Worm (Caenorhabditis elegans) whole organism, L1 larva: ENCODE data around the gene F26G1.11.

Source experiments
- C04F5.9 ChIP-seq: sonication (generic microtip); optimal IDR thresholded peaks from 2 replicates; lab custom pipeline; 2016; ENCODE audit warnings: missing genetic modification characterization, missing compliant biosample characterization
- C16A3.4 ChIP-seq: fragments of 150-350 bp; optimal IDR thresholded peaks from 2 replicates; lab custom pipeline; 2014; ENCODE audit warnings: missing biosample characterization, missing genetic modification characterization
- C34B4.2 ChIP-seq: sonication (generic microtip); optimal IDR thresholded peaks from 2 replicates; lab custom pipeline; 2017; ENCODE audit warnings: mild to moderate bottlenecking, missing genetic modification characterization, missing compliant biosample characterization
- F16B12.6 ChIP-seq: fragments of 150-350 bp; optimal IDR thresholded peaks from 2 replicates; lab custom pipeline; 2014; ENCODE audit warnings: missing biosample characterization, missing genetic modification characterization
- Y116A8C.19 ChIP-seq: sonication (generic microtip); optimal IDR thresholded peaks from 2 replicates; lab custom pipeline; 2016; ENCODE audit warnings: missing compliant biosample characterization, missing genetic modification characterization, borderline replicate concordance
- alr-1 ChIP-seq: fragments of 200-800 bp; sonication (Bioruptor generic); optimal IDR thresholded peaks from 2 replicates; lab custom pipeline; 2018; ENCODE audit warnings: borderline replicate concordance, mild to moderate bottlenecking, missing genetic modification characterization, missing compliant biosample characterization
- aly-2 ChIP-seq: fragments of 150-350 bp; optimal IDR thresholded peaks from 2 replicates; lab custom pipeline; 2014; ENCODE audit warnings: missing biosample characterization, missing genetic modification characterization
- blmp-1 ChIP-seq: fragments of 150-350 bp; optimal IDR thresholded peaks from 2 replicates; lab custom pipeline; 2014; ENCODE audit warnings: missing biosample characterization, missing genetic modification characterization
- ceh-88 ChIP-seq: fragments of 200-800 bp; sonication (Bioruptor generic); IDR thresholded peaks from 2 replicates; pipeline ENCODE4 v1.3.6; 2022; ENCODE audit warnings: missing genetic modification characterization, missing compliant biosample characterization
- ceh-90 ChIP-seq: sonication (generic microtip); optimal IDR thresholded peaks from 2 replicates; lab custom pipeline; 2016; ENCODE audit warnings: missing genetic modification characterization, missing compliant biosample characterization
- ces-1 ChIP-seq: fragments of 150-350 bp; optimal IDR thresholded peaks from 2 replicates; lab custom pipeline; 2014; ENCODE audit warnings: missing biosample characterization, missing genetic modification reagents, missing genetic modification characterization
- dpl-1 ChIP-seq, 3 experiments: fragments of 150-350 bp in 2 of 3; sonication (generic microtip) in 1 of 3; optimal IDR thresholded peaks; 2 replicates each; lab custom pipeline; 2014 to 2017; ENCODE audit warnings: missing biosample characterization in 3 of 3, missing genetic modification characterization in 3 of 3, missing genetic modification reagents in 3 of 3
- efl-1 ChIP-seq, 4 experiments: fragments of 150-350 bp; optimal IDR thresholded peaks in 3 of 4; peaks in 1 of 4; 1 replicate in 1 of 4; 2 replicates in 3 of 4; lab custom pipeline; 2014; ENCODE audit warnings: missing biosample characterization in 2 of 4, missing genetic modification characterization in 2 of 4, missing genetic modification reagents in 2 of 4
- efl-3 ChIP-seq: fragments of 200-800 bp; sonication (Bioruptor generic); optimal IDR thresholded peaks from 2 replicates; lab custom pipeline; 2018; ENCODE audit warnings: mild to moderate bottlenecking, missing genetic modification characterization, missing compliant biosample characterization
- egl-13 ChIP-seq: sonication (generic microtip); optimal IDR thresholded peaks from 2 replicates; lab custom pipeline; 2016; ENCODE audit warnings: missing genotype, missing genetic modification reagents, missing genetic modification characterization, missing compliant biosample characterization
- elt-3 ChIP-seq, 6 experiments: fragments of 150-350 bp in 1 of 6; sonication (generic microtip); optimal IDR thresholded peaks; 2 replicates each; lab custom pipeline; 2017 to 2018; ENCODE audit warnings: missing biosample characterization in 6 of 6, missing genetic modification characterization in 6 of 6, inconsistent platforms in 1 of 6
- fkh-10 ChIP-seq: sonication (generic microtip); optimal IDR thresholded peaks from 2 replicates; lab custom pipeline; 2017; ENCODE audit warnings: missing biosample characterization, missing genetic modification reagents, missing genetic modification characterization
- fkh-4 ChIP-seq: sonication (generic microtip); optimal IDR thresholded peaks from 2 replicates; lab custom pipeline; 2016; ENCODE audit warnings: missing compliant biosample characterization, missing genetic modification characterization, borderline replicate concordance
- fos-1 ChIP-seq: fragments of 150-350 bp; optimal IDR thresholded peaks from 2 replicates; lab custom pipeline; 2014; ENCODE audit warnings: missing biosample characterization, missing genetic modification characterization
- hlh-17 ChIP-seq: fragments of 200-800 bp; sonication (Bioruptor generic); optimal IDR thresholded peaks from 2 replicates; lab custom pipeline; 2018; ENCODE audit warnings: missing genetic modification characterization, mild to moderate bottlenecking, missing compliant biosample characterization, moderate library complexity, borderline replicate concordance
- hlh-4 ChIP-seq: sonication (generic microtip); optimal IDR thresholded peaks from 2 replicates; lab custom pipeline; 2016; ENCODE audit warnings: mild to moderate bottlenecking, missing genetic modification characterization, missing compliant biosample characterization
- isw-1 ChIP-seq: fragments of 200-800 bp; sonication (Bioruptor generic); IDR thresholded peaks from 2 replicates; pipeline ENCODE4 v1.3.6; 2022; ENCODE audit warnings: missing genetic modification characterization, missing compliant biosample characterization
- lin-13 ChIP-seq: fragments of 150-350 bp; optimal IDR thresholded peaks from 2 replicates; lab custom pipeline; 2014; ENCODE audit warnings: missing biosample characterization, missing genetic modification reagents, missing genetic modification characterization
- lin-14 ChIP-seq: fragments of 200-800 bp; sonication (Bioruptor generic); optimal IDR thresholded peaks from 2 replicates; lab custom pipeline; 2018; ENCODE audit warnings: mild to moderate bottlenecking, missing genetic modification characterization, moderate library complexity, missing compliant biosample characterization
- lin-15B ChIP-seq: fragments of 150-350 bp; sonication (generic microtip); optimal IDR thresholded peaks from 3 replicates; lab custom pipeline; 2014; ENCODE audit warnings: missing biosample characterization, missing genetic modification characterization
- lir-3 ChIP-seq: sonication (generic microtip); optimal IDR thresholded peaks from 2 replicates; lab custom pipeline; 2016; ENCODE audit warnings: mild to moderate bottlenecking, missing genetic modification characterization, moderate library complexity, missing compliant biosample characterization; ENCODE audit not compliant: poor library complexity
- lsy-2 ChIP-seq, 2 experiments: fragments of 150-350 bp; optimal IDR thresholded peaks; 2 replicates each; lab custom pipeline; 2014; ENCODE audit warnings: missing biosample characterization in 2 of 2, missing genetic modification characterization in 2 of 2
- mab-9 ChIP-seq: fragments of 200-800 bp; sonication (Bioruptor generic); IDR thresholded peaks from 2 replicates; pipeline ENCODE4 v1.3.6; 2022; ENCODE audit warnings: missing genetic modification reagents, missing genetic modification characterization, missing compliant biosample characterization
- mdl-1 ChIP-seq, 2 experiments: fragments of 150-350 bp; optimal IDR thresholded peaks; 2 replicates each; lab custom pipeline; 2014 to 2017; ENCODE audit warnings: missing biosample characterization in 2 of 2, missing genetic modification characterization in 2 of 2, inconsistent platforms in 1 of 2
- mef-2 ChIP-seq: fragments of 150-350 bp; optimal IDR thresholded peaks from 2 replicates; lab custom pipeline; 2014; ENCODE audit warnings: missing biosample characterization, missing genetic modification characterization
- nhr-19 ChIP-seq: fragments of 200-800 bp; sonication (Bioruptor generic); conservative IDR thresholded peaks from 2 replicates; pipeline ENCODE4 v1.3.6; 2022; ENCODE audit warnings: missing genetic modification characterization, missing compliant biosample characterization
- nhr-20 ChIP-seq: sonication (generic microtip); optimal IDR thresholded peaks from 2 replicates; lab custom pipeline; 2016; ENCODE audit warnings: mild to moderate bottlenecking, missing genetic modification characterization, missing compliant biosample characterization
- nhr-28 ChIP-seq: fragments of 150-350 bp; optimal IDR thresholded peaks from 2 replicates; lab custom pipeline; 2014; ENCODE audit warnings: missing biosample characterization, missing genetic modification characterization
- nhr-71 ChIP-seq: sonication (generic microtip); optimal IDR thresholded peaks from 2 replicates; lab custom pipeline; 2016; ENCODE audit warnings: mild to moderate bottlenecking, missing genetic modification characterization, moderate library complexity, missing compliant biosample characterization
- nhr-76 ChIP-seq: sonication (generic microtip); optimal IDR thresholded peaks from 2 replicates; lab custom pipeline; 2017; ENCODE audit warnings: missing biosample characterization, missing genetic modification characterization
- nhr-77 ChIP-seq: fragments of 150-350 bp; optimal IDR thresholded peaks from 2 replicates; lab custom pipeline; 2014; ENCODE audit warnings: missing biosample characterization, missing genetic modification characterization
- nhr-84 ChIP-seq: sonication (generic microtip); optimal IDR thresholded peaks from 2 replicates; lab custom pipeline; 2017; ENCODE audit warnings: missing biosample characterization, missing genetic modification characterization
- nhr-90 ChIP-seq: sonication (generic microtip); optimal IDR thresholded peaks from 2 replicates; lab custom pipeline; 2016; ENCODE audit warnings: mild to moderate bottlenecking, missing genetic modification characterization, missing compliant biosample characterization; ENCODE audit not compliant: poor library complexity
- pax-3 ChIP-seq: fragments of 200-800 bp; sonication (Bioruptor generic); optimal IDR thresholded peaks from 2 replicates; lab custom pipeline; 2018; ENCODE audit warnings: mild to moderate bottlenecking, missing genetic modification characterization, moderate library complexity, missing compliant biosample characterization
- pqm-1 ChIP-seq: sonication (generic microtip); optimal IDR thresholded peaks from 3 replicates; lab custom pipeline; 2017; ENCODE audit warnings: missing biosample characterization, missing genetic modification characterization
- skn-1 ChIP-seq: fragments of 150-350 bp; optimal IDR thresholded peaks from 2 replicates; lab custom pipeline; 2014; ENCODE audit warnings: missing biosample characterization, missing genetic modification characterization
- snpc-4 ChIP-seq: fragments of 150-350 bp; optimal IDR thresholded peaks from 2 replicates; lab custom pipeline; 2014; ENCODE audit warnings: missing biosample characterization, missing genetic modification characterization
- sptf-1 ChIP-seq: fragments of 150-350 bp; optimal IDR thresholded peaks from 2 replicates; lab custom pipeline; 2014; ENCODE audit warnings: missing biosample characterization, missing genetic modification characterization
- sup-37 ChIP-seq: fragments of 200-800 bp; sonication (Bioruptor generic); optimal IDR thresholded peaks from 2 replicates; lab custom pipeline; 2018; ENCODE audit warnings: mild to moderate bottlenecking, missing genetic modification characterization, missing compliant biosample characterization
- swsn-7 ChIP-seq: sonication (generic microtip); optimal IDR thresholded peaks from 2 replicates; lab custom pipeline; 2016; ENCODE audit warnings: missing genetic modification characterization, missing compliant biosample characterization
- tbx-2 ChIP-seq: sonication (generic microtip); optimal IDR thresholded peaks from 2 replicates; lab custom pipeline; 2016; ENCODE audit warnings: missing genetic modification characterization, missing compliant biosample characterization
- unc-62 ChIP-seq: fragments of 150-350 bp; optimal IDR thresholded peaks from 2 replicates; lab custom pipeline; 2014; ENCODE audit warnings: missing biosample characterization, missing genetic modification reagents, missing genetic modification characterization
- vab-15 ChIP-seq: sonication (generic microtip); optimal IDR thresholded peaks from 2 replicates; lab custom pipeline; 2017; ENCODE audit warnings: missing genotype, mild to moderate bottlenecking, missing genetic modification characterization, missing compliant biosample characterization
- xbp-1 ChIP-seq: sonication (generic microtip); optimal IDR thresholded peaks from 2 replicates; lab custom pipeline; 2016; ENCODE audit warnings: missing genetic modification characterization, missing compliant biosample characterization
- ztf-11 ChIP-seq, 2 experiments: sonication (generic microtip); optimal IDR thresholded peaks; 2 replicates each; lab custom pipeline; 2016 to 2017; ENCODE audit warnings: missing genetic modification characterization in 2 of 2, missing biosample characterization in 1 of 2, missing compliant biosample characterization in 1 of 2
- ztf-4 ChIP-seq: fragments of 150-350 bp; optimal IDR thresholded peaks from 2 replicates; lab custom pipeline; 2014; ENCODE audit warnings: missing biosample characterization, missing genetic modification characterization

The F26G1.11 gene

ce11 chrII:4762574-4763285, 14.2 kb upstream of the F26G1.11 start, which contains the start of gene F26G1.2:
Gene F26G1.2 (plus strand): TSS chrII:4763081.
- TF ChIP-seq ztf-4 (tag; lab: Kevin White, UChicago) = no peak
- TF ChIP-seq fkh-10 (GFP tag; lab: Kevin White, UChicago) = no peak
- no peak for TF ChIP-seq unc-62
- no peak for TF ChIP-seq fkh-4 (tag; lab: Kevin White, UChicago)
- TF ChIP-seq ceh-90 = no peak
- no peak for TF ChIP-seq C34B4.2 (tag; lab: Kevin White, UChicago)
- TF ChIP-seq pax-3 (tag; lab: Kevin White, UChicago) = no peak
- peak; percentile 53 for TF ChIP-seq nhr-20 (tag; lab: Kevin White, UChicago)
- TF ChIP-seq hlh-17 (GFP tag; lab: Kevin White, UChicago) = no peak
- peak; percentile 36 for TF ChIP-seq xbp-1 (tag; lab: Kevin White, UChicago)
- no peak for TF ChIP-seq hlh-4
- peak in 1 of 6 experiments; percentile 69 for TF ChIP-seq elt-3 (tag; optimal IDR thresholded peaks at IDR 0.05; lab: Kevin White, UChicago)
- no peak for TF ChIP-seq ces-1 (GFP tag; lab: Kevin White, UChicago)
- no peak for TF ChIP-seq efl-3
- no peak for TF ChIP-seq efl-1 (optimal IDR thresholded peaks at IDR 0.05; lab: Kevin White, UChicago)
- peak in 1 of 2 experiments; percentile 90 for TF ChIP-seq efl-1 (GFP tag; optimal IDR thresholded peaks at IDR 0.05 in 1 of 2; lab: Kevin White, UChicago)
- TF ChIP-seq lin-14 (GFP tag; lab: Kevin White, UChicago) = peak; percentile 8
- no peak for TF ChIP-seq nhr-28 (tag; lab: Kevin White, UChicago)
- TF ChIP-seq lin-15B = no peak
- no peak for TF ChIP-seq pqm-1 (tag; lab: Kevin White, UChicago)
- TF ChIP-seq Y116A8C.19 (tag; lab: Kevin White, UChicago) = no peak
- no peak for TF ChIP-seq ceh-88 (GFP tag; lab: Robert Waterston, UW)
- TF ChIP-seq aly-2 = no peak
- no peak for TF ChIP-seq egl-13
- TF ChIP-seq fos-1 (tag; lab: Kevin White, UChicago) = no peak
- TF ChIP-seq isw-1 = no peak
- TF ChIP-seq nhr-84 (tag; lab: Kevin White, UChicago) = no peak
- TF ChIP-seq swsn-7 (tag; lab: Kevin White, UChicago) = no peak
- no peak for TF ChIP-seq nhr-90
- TF ChIP-seq nhr-76 (tag; lab: Kevin White, UChicago) = no peak
- TF ChIP-seq lsy-2 (tag; optimal IDR thresholded peaks at IDR 0.05; lab: Kevin White, UChicago) = peak in 1 of 2 experiments; percentile 24
- TF ChIP-seq dpl-1 (GFP tag; optimal IDR thresholded peaks at IDR 0.05; lab: Kevin White, UChicago) = no peak
- peak; percentile 51 for TF ChIP-seq blmp-1 (tag; lab: Kevin White, UChicago)
- no peak for TF ChIP-seq mab-9 (GFP tag; lab: Robert Waterston, UW)
- TF ChIP-seq snpc-4 (tag; lab: Kevin White, UChicago) = no peak
- no peak for TF ChIP-seq skn-1 (tag; lab: Kevin White, UChicago)
- no peak for TF ChIP-seq vab-15 (tag; lab: Kevin White, UChicago)
- no peak for TF ChIP-seq F16B12.6
- TF ChIP-seq sup-37 (GFP tag; lab: Kevin White, UChicago) = no peak
- TF ChIP-seq mdl-1 (tag; optimal IDR thresholded peaks at IDR 0.05; lab: Kevin White, UChicago) = no peak
- TF ChIP-seq alr-1 (tag; lab: Kevin White, UChicago) = no peak
- no peak for TF ChIP-seq sptf-1 (tag; lab: Kevin White, UChicago)
- peak; percentile 50 for TF ChIP-seq nhr-71 (tag; lab: Kevin White, UChicago)
- no peak for TF ChIP-seq tbx-2 (tag; lab: Kevin White, UChicago)
- TF ChIP-seq C04F5.9 (tag; lab: Kevin White, UChicago) = no peak
- no peak for TF ChIP-seq nhr-77 (tag; lab: Kevin White, UChicago)
- no peak for TF ChIP-seq lir-3 (tag; lab: Kevin White, UChicago)
- TF ChIP-seq ztf-11 (tag; optimal IDR thresholded peaks at IDR 0.05; lab: Kevin White, UChicago) = no peak
- no peak for TF ChIP-seq C16A3.4 (tag; lab: Kevin White, UChicago)
- TF ChIP-seq mef-2 (tag; lab: Kevin White, UChicago) = no peak
- no peak for TF ChIP-seq nhr-19 (GFP tag; lab: Robert Waterston, UW)
- TF ChIP-seq lin-13 (GFP tag; lab: Kevin White, UChicago) = no peak
